Worm (Caenorhabditis elegans) whole organism, young adult: ENCODE results near the gene ador-1.

Experiments used
- B0035.1 ChIP-seq: sonication (generic microtip); optimal IDR thresholded peaks from 2 replicates; lab custom pipeline; 2016; ENCODE audit warnings: missing genetic modification characterization, mild to moderate bottlenecking, missing compliant biosample characterization, missing genotype, missing genetic modification reagents
- C06A6.2 ChIP-seq: fragments of 200-800 bp; sonication (Bioruptor generic); conservative IDR thresholded peaks from 2 replicates; pipeline ENCODE4 v1.3.6; 2022; ENCODE audit warnings: missing genetic modification characterization, missing compliant biosample characterization
- F23B12.7 ChIP-seq: sonication (generic microtip); optimal IDR thresholded peaks from 2 replicates; lab custom pipeline; 2017; ENCODE audit warnings: missing genetic modification characterization, mild to moderate bottlenecking, missing compliant biosample characterization, antibody characterized with exemption, moderate library complexity; ENCODE audit not compliant: insufficient read depth
- F33H1.4 ChIP-seq: fragments of 200-800 bp; sonication (Bioruptor generic); IDR thresholded peaks from 2 replicates; pipeline ENCODE4 v1.3.6; 2022; ENCODE audit warnings: missing genetic modification reagents, missing genetic modification characterization, missing compliant biosample characterization
- F55B11.4 ChIP-seq: sonication (generic microtip); optimal IDR thresholded peaks from 2 replicates; lab custom pipeline; 2016; ENCODE audit warnings: missing compliant biosample characterization, missing genetic modification characterization, borderline replicate concordance; ENCODE audit not compliant: insufficient read depth
- F57A8.1 ChIP-seq: fragments of 200-800 bp; sonication (Bioruptor generic); optimal IDR thresholded peaks from 2 replicates; lab custom pipeline; 2018; ENCODE audit warnings: mild to moderate bottlenecking, missing genetic modification characterization, moderate library complexity, missing compliant biosample characterization
- T07F8.4 ChIP-seq: sonication (generic microtip); optimal IDR thresholded peaks from 2 replicates; lab custom pipeline; 2016; ENCODE audit warnings: mild to moderate bottlenecking, missing genetic modification characterization, moderate library complexity, missing compliant biosample characterization
- T26A5.8 ChIP-seq: sonication (generic microtip); optimal IDR thresholded peaks from 2 replicates; lab custom pipeline; 2016; ENCODE audit warnings: missing genetic modification characterization, missing compliant biosample characterization
- Y53F4B.3 ChIP-seq: fragments of 200-800 bp; sonication (Bioruptor generic); IDR thresholded peaks from 2 replicates; pipeline ENCODE4 v1.3.6; 2022; ENCODE audit warnings: missing genetic modification reagents, missing genetic modification characterization, missing compliant biosample characterization
- Y95B8A.8 ChIP-seq: fragments of 200-800 bp; sonication (Bioruptor generic); IDR thresholded peaks from 2 replicates; pipeline ENCODE4 v1.3.6; 2022; ENCODE audit warnings: missing genetic modification reagents, missing genetic modification characterization, missing compliant biosample characterization
- ZK185.1 ChIP-seq: sonication (generic microtip); optimal IDR thresholded peaks from 2 replicates; lab custom pipeline; 2016; ENCODE audit warnings: mild to moderate bottlenecking, missing genetic modification characterization, missing compliant biosample characterization; ENCODE audit not compliant: poor library complexity, severe bottlenecking
- aptf-2 ChIP-seq: fragments of 200-800 bp; sonication (Bioruptor generic); conservative IDR thresholded peaks from 2 replicates; pipeline ENCODE4 v1.3.6; 2022; ENCODE audit warnings: missing genetic modification reagents, missing genetic modification characterization, missing compliant biosample characterization
- aptf-3 ChIP-seq: fragments of 200-800 bp; sonication (Bioruptor generic); IDR thresholded peaks from 2 replicates; pipeline ENCODE4 v1.3.6; 2022; ENCODE audit warnings: missing genetic modification characterization, missing compliant biosample characterization
- ccch-3 ChIP-seq: fragments of 200-800 bp; sonication (Bioruptor generic); optimal IDR thresholded peaks from 2 replicates; lab custom pipeline; 2018; ENCODE audit warnings: mild to moderate bottlenecking, missing genetic modification characterization, missing compliant biosample characterization
- cebp-1 ChIP-seq, 2 experiments: fragments of 200-800 bp in 1 of 2; sonication (Bioruptor generic) in 1 of 2; sonication (generic microtip) in 1 of 2; IDR thresholded peaks in 1 of 2; optimal IDR thresholded peaks in 1 of 2; 2 replicates each; pipeline versions ENCODE4 v1.3.6 to Lab custom; 2017 to 2022; ENCODE audit warnings: missing compliant biosample characterization in 2 of 2, missing genetic modification characterization in 2 of 2, mild to moderate bottlenecking in 1 of 2, missing genetic modification reagents in 1 of 2, moderate library complexity in 1 of 2
- cebp-2 ChIP-seq: fragments of 200-800 bp; sonication (Bioruptor generic); IDR thresholded peaks from 2 replicates; pipeline ENCODE4 v1.3.6; 2022; ENCODE audit warnings: missing genetic modification characterization, missing compliant biosample characterization
- ceh-100 ChIP-seq: fragments of 200-800 bp; sonication (Bioruptor generic); IDR thresholded peaks from 2 replicates; pipeline ENCODE4 v1.3.6; 2022; ENCODE audit warnings: missing genetic modification reagents, missing genetic modification characterization, missing compliant biosample characterization
- ceh-40 ChIP-seq: fragments of 200-800 bp; sonication (Bioruptor generic); IDR thresholded peaks from 2 replicates; pipeline ENCODE4 v1.3.6; 2022; ENCODE audit warnings: missing genetic modification characterization, missing compliant biosample characterization
- ceh-58 ChIP-seq: fragments of 200-800 bp; sonication (Bioruptor generic); IDR thresholded peaks from 2 replicates; pipeline ENCODE4 v1.3.6; 2022; ENCODE audit warnings: missing genetic modification characterization, missing compliant biosample characterization
- die-1 ChIP-seq: sonication (generic microtip); optimal IDR thresholded peaks from 2 replicates; lab custom pipeline; 2016; ENCODE audit warnings: missing genotype, mild to moderate bottlenecking, missing genetic modification characterization, missing compliant biosample characterization
- dpff-1 ChIP-seq: sonication (generic microtip); optimal IDR thresholded peaks from 2 replicates; lab custom pipeline; 2017; ENCODE audit warnings: mild to moderate bottlenecking, missing genetic modification characterization, missing compliant biosample characterization
- ekl-4 ChIP-seq: fragments of 200-800 bp; sonication (Bioruptor generic); IDR thresholded peaks from 2 replicates; pipeline ENCODE4 v1.3.6; 2022; ENCODE audit warnings: missing genetic modification reagents, missing genetic modification characterization, missing compliant biosample characterization
- lin-26 ChIP-seq: fragments of 200-800 bp; sonication (Bioruptor generic); IDR thresholded peaks from 2 replicates; pipeline ENCODE4 v1.3.6; 2022; ENCODE audit warnings: missing genetic modification reagents, missing genetic modification characterization, missing compliant biosample characterization
- lin-40 ChIP-seq: sonication (generic microtip); optimal IDR thresholded peaks from 2 replicates; lab custom pipeline; 2016; ENCODE audit warnings: missing genetic modification characterization, mild to moderate bottlenecking, missing compliant biosample characterization, missing genotype, missing genetic modification reagents
- lir-1 ChIP-seq: fragments of 200-800 bp; sonication (Bioruptor generic); conservative IDR thresholded peaks from 2 replicates; pipeline ENCODE4 v1.3.6; 2022; ENCODE audit warnings: missing genetic modification reagents, missing genetic modification characterization, missing compliant biosample characterization
- lsy-27 ChIP-seq: sonication (generic microtip); optimal IDR thresholded peaks from 2 replicates; lab custom pipeline; 2017; ENCODE audit warnings: missing genetic modification characterization, mild to moderate bottlenecking, missing compliant biosample characterization, antibody characterized with exemption, missing genotype, borderline replicate concordance; ENCODE audit not compliant: insufficient read depth
- madf-10 ChIP-seq: sonication (generic microtip); optimal IDR thresholded peaks from 2 replicates; lab custom pipeline; 2016; ENCODE audit warnings: mild to moderate bottlenecking, missing genetic modification characterization, missing compliant biosample characterization
- madf-6 ChIP-seq: fragments of 200-800 bp; sonication (Bioruptor generic); IDR thresholded peaks from 2 replicates; pipeline ENCODE4 v1.3.6; 2022; ENCODE audit warnings: missing genetic modification reagents, missing genetic modification characterization, missing compliant biosample characterization
- mcd-1 ChIP-seq: fragments of 200-800 bp; sonication (Bioruptor generic); IDR thresholded peaks from 2 replicates; pipeline ENCODE4 v1.3.6; 2022; ENCODE audit warnings: missing genetic modification reagents, missing genetic modification characterization, missing compliant biosample characterization
- nhr-27 ChIP-seq: fragments of 200-800 bp; sonication (Bioruptor generic); optimal IDR thresholded peaks from 2 replicates; lab custom pipeline; 2018; ENCODE audit warnings: mild to moderate bottlenecking, missing genetic modification characterization, moderate library complexity, missing compliant biosample characterization
- pbrm-1 ChIP-seq: fragments of 200-800 bp; sonication (Bioruptor generic); IDR thresholded peaks from 2 replicates; pipeline ENCODE4 v1.3.6; 2022; ENCODE audit warnings: missing genetic modification reagents, missing genetic modification characterization, missing compliant biosample characterization
- pha-4 ChIP-seq: fragments of 150-350 bp; sonication (generic microtip); optimal IDR thresholded peaks from 2 replicates; lab custom pipeline; 2014; ENCODE audit warnings: missing biosample characterization, missing genetic modification reagents, missing genetic modification characterization
- repo-1 ChIP-seq: sonication (generic microtip); optimal IDR thresholded peaks from 2 replicates; lab custom pipeline; 2017; ENCODE audit warnings: mild to moderate bottlenecking, missing genetic modification characterization, missing compliant biosample characterization
- unc-130 ChIP-seq: sonication (generic microtip); optimal IDR thresholded peaks from 2 replicates; lab custom pipeline; 2016; ENCODE audit warnings: missing genetic modification reagents, missing genetic modification characterization, missing compliant biosample characterization
- unc-62 ChIP-seq: fragments of 150-350 bp; optimal IDR thresholded peaks from 2 replicates; lab custom pipeline; 2014; ENCODE audit warnings: missing biosample characterization, missing genetic modification reagents, missing genetic modification characterization
- ztf-22 ChIP-seq: fragments of 200-800 bp; sonication (Bioruptor generic); optimal IDR thresholded peaks from 2 replicates; lab custom pipeline; 2018; ENCODE audit warnings: mild to moderate bottlenecking, missing genetic modification characterization, moderate library complexity, missing compliant biosample characterization
- ztf-25 ChIP-seq: fragments of 200-800 bp; sonication (Bioruptor generic); IDR thresholded peaks from 2 replicates; pipeline ENCODE4 v1.3.6; 2022; ENCODE audit warnings: missing genetic modification reagents, missing genetic modification characterization, missing compliant biosample characterization
- ztf-26 ChIP-seq: sonication (generic microtip); optimal IDR thresholded peaks from 2 replicates; lab custom pipeline; 2017; ENCODE audit warnings: missing genetic modification characterization, missing compliant biosample characterization
- ztf-3 ChIP-seq: fragments of 200-800 bp; sonication (Bioruptor generic); optimal IDR thresholded peaks from 2 replicates; lab custom pipeline; 2018; ENCODE audit warnings: mild to moderate bottlenecking, missing genetic modification characterization, missing compliant biosample characterization

Gene ador-1

ce11 chrII:12481645-12482044 lies 21.0 kb downstream of the ador-1 start:
- TF ChIP-seq ceh-40 (GFP tag; lab: Robert Waterston, UW), result no peak
- TF ChIP-seq aptf-3, result no peak
- no peak for TF ChIP-seq cebp-2 (GFP tag; lab: Robert Waterston, UW)
- no peak for TF ChIP-seq mcd-1
- no peak for TF ChIP-seq ztf-22 (GFP tag; lab: Kevin White, UChicago)

ce11 chrII:12480811-12481210 lies 21.9 kb downstream of the ador-1 start, which contains the start of gene arrd-9:
TSS of gene arrd-9 (minus strand) at chrII:12480911.
- no peak for TF ChIP-seq lsy-27 (tag; lab: Kevin White, UChicago)
- TF ChIP-seq Y53F4B.3, result no peak
- TF ChIP-seq madf-6 (GFP tag; lab: Robert Waterston, UW), result no peak
- no peak for TF ChIP-seq lin-26 (GFP tag; lab: Robert Waterston, UW)
- no peak for TF ChIP-seq F33H1.4 (GFP tag; lab: Robert Waterston, UW)
- TF ChIP-seq madf-10 (tag; lab: Kevin White, UChicago), result no peak
- no peak for TF ChIP-seq aptf-3
- TF ChIP-seq ceh-100 (GFP tag; lab: Robert Waterston, UW), result no peak
- TF ChIP-seq pha-4 (tag; lab: Kevin White, UChicago), result no peak
- TF ChIP-seq unc-130 (GFP tag; lab: Kevin White, UChicago), result no peak
- TF ChIP-seq ztf-3 (GFP tag; lab: Kevin White, UChicago), result no peak
- no peak for TF ChIP-seq lin-40 (tag; lab: Kevin White, UChicago)
- TF ChIP-seq cebp-1 (GFP tag; IDR thresholded peaks at IDR 0.05; lab: Robert Waterston, UW), result no peak
- TF ChIP-seq cebp-1 (tag; optimal IDR thresholded peaks at IDR 0.05; lab: Kevin White, UChicago), result no peak

- no peak for TF ChIP-seq lir-1 (GFP tag; lab: Robert Waterston, UW)
- no peak for TF ChIP-seq ZK185.1 (tag; lab: Kevin White, UChicago)
- no peak for TF ChIP-seq ccch-3 (GFP tag; lab: Kevin White, UChicago)
- no peak for TF ChIP-seq T07F8.4
- TF ChIP-seq F55B11.4, result no peak
- TF ChIP-seq ztf-3 (GFP tag; lab: Kevin White, UChicago), result no peak
- TF ChIP-seq pbrm-1 (GFP tag; lab: Robert Waterston, UW), result no peak
- no peak for TF ChIP-seq F57A8.1
- no peak for TF ChIP-seq Y95B8A.8
- TF ChIP-seq unc-62 (GFP tag; lab: Kevin White, UChicago), result no peak
- no peak for TF ChIP-seq C06A6.2
- no peak for TF ChIP-seq T26A5.8 (tag; lab: Kevin White, UChicago)
- TF ChIP-seq, all 124 proteins: peak for 0
These were observed 29.3 kb downstream of the ador-1 start, which contains the start of gene srg-17 for ce11 chrII:12473406-12473805. TSS of gene srg-17 (plus strand) at chrII:12473706.

DNA sequence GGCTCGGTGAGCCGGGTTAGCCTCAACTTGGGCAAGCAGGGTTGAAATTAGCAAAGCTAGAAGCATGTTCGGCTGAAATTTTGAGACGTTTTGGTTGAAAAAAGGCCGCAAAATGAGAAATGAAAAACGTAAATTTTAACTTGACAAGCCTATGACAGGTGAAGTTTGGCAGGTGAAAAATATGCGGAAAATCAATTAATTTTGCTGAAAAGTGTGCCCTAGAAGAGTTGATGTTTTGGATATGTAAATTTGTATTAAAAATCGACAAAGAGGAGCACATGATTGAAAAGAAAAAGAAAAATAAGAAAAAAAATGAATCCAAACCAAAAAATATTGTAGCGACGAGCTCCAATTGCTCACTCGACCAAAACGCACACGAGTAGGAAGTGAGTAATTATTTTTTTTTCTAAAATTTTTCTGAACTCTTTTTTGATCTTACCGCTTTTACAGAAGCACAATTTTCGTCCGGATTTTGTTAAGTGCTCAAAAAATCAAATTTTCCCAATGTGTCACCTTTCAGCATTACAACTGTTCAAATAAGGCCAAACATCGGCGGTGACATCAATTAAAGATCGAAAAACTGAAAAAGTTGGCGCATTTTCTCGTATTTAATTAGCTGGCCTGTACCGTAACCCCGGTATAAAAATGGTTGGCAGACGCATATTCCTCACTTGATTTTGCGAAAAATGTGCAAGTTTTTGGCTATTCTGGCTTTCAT lies 31.4 kb downstream of the ador-1 start, which contains the start of the genes F15A4.5 and phat-8:
F15A4.5 (minus strand) TSS at position 101 of the 718 bp plus-strand sequence.
phat-8 (plus strand) TSS at position 668 of the 718 bp plus-strand sequence.
- TF ChIP-seq aptf-2 (GFP tag; lab: Robert Waterston, UW) (no peak), nhr-27 (tag; lab: Kevin White, UChicago) (no peak), ekl-4 (GFP tag; lab: Robert Waterston, UW) (no peak), F57A8.1 (no peak), ztf-25 (GFP tag; lab: Robert Waterston, UW) (no peak), dpff-1 (no peak), ZK185.1 (tag; lab: Kevin White, UChicago) (no peak), repo-1 (tag; lab: Kevin White, UChicago) (no peak), ceh-58 (GFP tag; lab: Robert Waterston, UW) (no peak), lin-40 (tag; lab: Kevin White, UChicago) (no peak), ztf-26 (tag; lab: Kevin White, UChicago) (no peak), B0035.1 (tag; lab: Kevin White, UChicago) (no peak), die-1 (no peak), F23B12.7 (tag; lab: Kevin White, UChicago) (no peak)
